Fruit fly (Drosophila melanogaster): ENCODE results near the gene CycJ.

The CycJ gene

DNA sequence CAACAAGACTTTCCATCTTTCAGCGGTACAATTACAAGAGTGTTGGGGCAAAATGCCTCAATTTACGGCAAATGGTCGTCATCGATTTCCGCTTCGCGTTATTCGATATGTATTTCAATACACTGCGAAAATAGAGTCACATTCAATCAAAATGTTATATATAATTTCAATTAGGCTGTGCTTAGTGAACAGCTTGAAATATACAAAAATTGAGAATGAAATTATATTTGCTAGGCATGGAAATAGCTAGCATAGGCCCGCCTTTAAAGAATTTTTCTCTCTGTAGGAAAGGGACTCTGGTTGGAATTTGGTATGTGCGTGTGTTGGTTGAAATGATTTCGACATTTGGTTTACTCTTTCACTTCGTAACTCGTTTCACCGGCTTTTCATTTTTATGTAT, 13.3 kb downstream of the CycJ start (continued):
- TF ChIP-seq CG8765 (GFP tag; IDR thresholded peaks at IDR 0.05) (no peak), CG5953 (GFP tag; IDR thresholded peaks at IDR 0.05) (no peak), trh (GFP tag; optimal IDR thresholded peaks at IDR 0.05) (no peak), ind (GFP tag; optimal IDR thresholded peaks at IDR 0.05) (no peak), tgo (GFP tag; IDR thresholded peaks at IDR 0.05) (no peak), CG11456 (GFP tag; IDR thresholded peaks at IDR 0.05) (0 out of 3 replicates have a peak, but pooled peaks have one; percentile 55), CG4707 (GFP tag; optimal IDR thresholded peaks at IDR 0.05) (no peak), C15 (GFP tag; IDR thresholded peaks at IDR 0.05) (peak; percentile 16; the same call in 1 of the 3 replicates), mirr (GFP tag; optimal IDR thresholded peaks at IDR 0.05) (no peak), CG2120 (GFP tag; optimal IDR thresholded peaks at IDR 0.05) (peak; percentile 35), hth (optimal IDR thresholded peaks at IDR 0.05) (no peak), CG18599 (GFP tag; optimal IDR thresholded peaks at IDR 0.05) (peak; percentile 70), esg (GFP tag; conservative IDR thresholded peaks at IDR 0.05) (0 out of 2 replicates have a peak, but pooled peaks have one; percentile 14), croc (GFP tag; conservative IDR thresholded peaks at IDR 0.05) (no peak), CG34376 (GFP tag; optimal IDR thresholded peaks at IDR 0.05) (no peak), CG13775 (GFP tag; optimal IDR thresholded peaks at IDR 0.05) (no peak), lmd (GFP tag; IDR thresholded peaks at IDR 0.05) (0 out of 2 replicates have a peak, but pooled peaks have one; percentile 26), aop (GFP tag; IDR thresholded peaks at IDR 0.05) (no peak), hkb (optimal IDR thresholded peaks at IDR 0.05) (no peak), hkb (GFP tag; IDR thresholded peaks at IDR 0.05) (0 out of 2 replicates have a peak, but pooled peaks have one; percentile 32), mld (GFP tag; IDR thresholded peaks at IDR 0.05; ENCODE audit: partially characterized antibody) (no peak), shn (GFP tag; optimal IDR thresholded peaks at IDR 0.05) (no peak), sug (tag; optimal IDR thresholded peaks at IDR 0.05) (no peak), CG32532 (GFP tag; IDR thresholded peaks at IDR 0.05) (peak; percentile 39; the same call in 1 of the 2 replicates), en (GFP tag; optimal IDR thresholded peaks at IDR 0.05) (no peak), sna (GFP tag; IDR thresholded peaks at IDR 0.05; ENCODE audit: partially characterized antibody) (no peak), hbn (GFP tag; IDR thresholded peaks at IDR 0.05; ENCODE audit: partially characterized antibody) (no peak), CG13624 (GFP tag; optimal IDR thresholded peaks at IDR 0.05) (no peak), CG8359 (GFP tag; optimal IDR thresholded peaks at IDR 0.05; ENCODE audit: borderline replicate concordance) (no peak), pfk (GFP tag; optimal IDR thresholded peaks at IDR 0.05) (no peak), CG15514 (GFP tag; optimal IDR thresholded peaks at IDR 0.05) (no peak), CG32772 (GFP tag; IDR thresholded peaks at IDR 0.05) (0 out of 2 replicates have a peak, but pooled peaks have one; percentile 20), btn (GFP tag; optimal IDR thresholded peaks at IDR 0.05) (no peak), Hr3 (GFP tag; optimal IDR thresholded peaks at IDR 0.05) (no peak), CG8281 (tag; optimal IDR thresholded peaks at IDR 0.05) (no peak), nerfin-2 (GFP tag; IDR thresholded peaks at IDR 0.05; ENCODE audit: partially characterized antibody) (no peak), CG10147 (GFP tag; optimal IDR thresholded peaks at IDR 0.05) (no peak), Sox100B (GFP tag; optimal IDR thresholded peaks at IDR 0.05) (no peak), CG11398 (GFP tag; optimal IDR thresholded peaks at IDR 0.05) (no peak), Hand (GFP tag; optimal IDR thresholded peaks at IDR 0.05) (peak; percentile 9), chinmo (GFP tag; IDR thresholded peaks at IDR 0.05; ENCODE audit: partially characterized antibody) (no peak), CG7357 (GFP tag; IDR thresholded peaks at IDR 0.05) (no peak), CG1647 (GFP tag; optimal IDR thresholded peaks at IDR 0.05) (no peak), CG15269 (tag; optimal IDR thresholded peaks at IDR 0.05) (peak; percentile 15), sr (GFP tag; IDR thresholded peaks at IDR 0.05) (no peak), grau (tag; optimal IDR thresholded peaks at IDR 0.05) (peak; percentile 5), sim (GFP tag; IDR thresholded peaks at IDR 0.05) (no peak), Doc2 (GFP tag; IDR thresholded peaks at IDR 0.05) (no peak), Scr (GFP tag; IDR thresholded peaks at IDR 0.05; ENCODE audit: partially characterized antibody) (no peak), Fer2 (tag; optimal IDR thresholded peaks at IDR 0.05) (no peak), CG12659 (GFP tag; optimal IDR thresholded peaks at IDR 0.05) (no peak)
